Fruit fly (Drosophila melanogaster) S2 (cell line): Measurements from ENCODE around the gene Kal1.

Experiments used
- CG8478 ChIP-seq: fragments of >200 bp; optimal IDR thresholded peaks from 2 replicates; lab custom pipeline; 2018
- CTCF ChIP-seq, 2 experiments: fragments of >200 bp; optimal IDR thresholded peaks; 2 replicates each; lab custom pipeline; 2018

dm6 chr3R:24150103-24150502 is 8.9 kb downstream of the Kal1 start, which contains the start of gene p38c:
- TF ChIP-seq CTCF (optimal IDR thresholded peaks at IDR 0.05; lab: Kevin White, UChicago), result no peak
- TF ChIP-seq CG8478, result no peak
